Fruit fly (Drosophila melanogaster): ENCODE results near the gene cyst.

- TF ChIP-seq CG9705 (GFP tag; optimal IDR thresholded peaks at IDR 0.05) (peak; percentile 60), Hnf4 (GFP tag; optimal IDR thresholded peaks at IDR 0.05) (no peak)
These were observed 15.5 kb downstream of the cyst start, which contains the start of the genes swm and Ctu2 for dm6 chr2L:19492934-19493686.

All from whole organism, wandering third instar larva.